Fruit fly (Drosophila melanogaster): ENCODE results near the gene BRWD3.

- TF ChIP-seq CG8478 (optimal IDR thresholded peaks at IDR 0.05): no peak
- no peak for TF ChIP-seq Dll (optimal IDR thresholded peaks at IDR 0.05)
- TF ChIP-seq pan (optimal IDR thresholded peaks at IDR 0.05): no peak
Observed at dm6 chr3R:24294784-24295555, 23.8 kb upstream of the BRWD3 start, which contains the start of gene crb.

Measured in whole organism.